Fruit fly (Drosophila melanogaster) whole organism, embryonic: ENCODE results near the gene CG4297.
A peak's percentile ranks its signal among the peaks of the same experiment; 100 is the strongest.

Source experiments
- Blimp-1 ChIP-seq: fragments of 200-800 bp; sonication (Bioruptor generic); optimal IDR thresholded peaks from 3 replicates; lab custom pipeline; 2018; ENCODE audit warnings: missing biosample characterization, missing genetic modification characterization, mild to moderate bottlenecking, moderate library complexity, missing genetic modification reagents
- CG10654 ChIP-seq: fragments of 200-800 bp; sonication (Bioruptor generic); optimal IDR thresholded peaks from 2 replicates; lab custom pipeline; 2016; ENCODE audit warnings: missing biosample characterization, missing genetic modification characterization
- CG11696 ChIP-seq: fragments of 200-800 bp; sonication (Bioruptor generic); IDR thresholded peaks from 2 replicates; pipeline ENCODE4 v1.3.6; 2022; ENCODE audit warnings: missing biosample characterization, missing genetic modification characterization
- CG12236 ChIP-seq: fragments of 200-800 bp; sonication (Bioruptor generic); optimal IDR thresholded peaks from 2 replicates; lab custom pipeline; 2016; ENCODE audit warnings: missing biosample characterization, missing genetic modification characterization
- CG13123 ChIP-seq: fragments of 200-800 bp; sonication (Bioruptor generic); optimal IDR thresholded peaks from 2 replicates; lab custom pipeline; 2016; ENCODE audit warnings: missing biosample characterization, missing genetic modification characterization
- CG15011 ChIP-seq: fragments of 200-800 bp; sonication (Bioruptor generic); optimal IDR thresholded peaks from 3 replicates; lab custom pipeline; 2018; ENCODE audit warnings: missing biosample characterization, mild to moderate bottlenecking, missing genetic modification characterization
- CG15479 ChIP-seq: fragments of 200-800 bp; sonication (Bioruptor generic); optimal IDR thresholded peaks from 3 replicates; lab custom pipeline; 2019; ENCODE audit warnings: missing biosample characterization, mild to moderate bottlenecking, missing genetic modification characterization, moderate library complexity
- CG17328 ChIP-seq: fragments of 200-800 bp; sonication (Bioruptor generic); IDR thresholded peaks from 2 replicates; pipeline ENCODE4 v1.3.6; 2022; ENCODE audit warnings: missing biosample characterization, missing genetic modification characterization
- CG18262 ChIP-seq: fragments of 200-800 bp; optimal IDR thresholded peaks from 3 replicates; lab custom pipeline; 2019; ENCODE audit warnings: missing biosample characterization, mild to moderate bottlenecking, missing genetic modification characterization, moderate library complexity
- CG31441 ChIP-seq: fragments of 200-800 bp; sonication (Bioruptor generic); IDR thresholded peaks from 2 replicates; pipeline ENCODE4 v1.3.6; 2022; ENCODE audit warnings: missing biosample characterization, missing genetic modification characterization
- CG3163 ChIP-seq: fragments of 200-800 bp; sonication (Bioruptor generic); optimal IDR thresholded peaks from 3 replicates; lab custom pipeline; 2016; ENCODE audit warnings: missing biosample characterization, missing genetic modification characterization
- CG3838 ChIP-seq: fragments of 200-800 bp; sonication (Bioruptor generic); optimal IDR thresholded peaks from 3 replicates; lab custom pipeline; 2016; ENCODE audit warnings: missing biosample characterization, missing genetic modification characterization
- CG4820 ChIP-seq: fragments of 200-800 bp; sonication (Bioruptor generic); optimal IDR thresholded peaks from 3 replicates; lab custom pipeline; 2016; ENCODE audit warnings: missing biosample characterization, missing genetic modification characterization
- CG6272 ChIP-seq: fragments of 200-800 bp; sonication (Bioruptor generic); IDR thresholded peaks from 2 replicates; pipeline ENCODE4 v1.3.6; 2022; ENCODE audit warnings: missing biosample characterization, missing genetic modification characterization
- CG6689 ChIP-seq: fragments of 200-800 bp; sonication (Bioruptor generic); IDR thresholded peaks from 2 replicates; pipeline ENCODE4 v1.3.6; 2022; ENCODE audit warnings: missing biosample characterization, missing genetic modification characterization
- CG7556 ChIP-seq: fragments of 200-800 bp; sonication (Bioruptor generic); optimal IDR thresholded peaks from 2 replicates; lab custom pipeline; 2017; ENCODE audit warnings: missing biosample characterization, mild to moderate bottlenecking, missing genetic modification characterization
- CG7786 ChIP-seq: fragments of 200-800 bp; sonication (Bioruptor generic); optimal IDR thresholded peaks from 2 replicates; lab custom pipeline; 2016; ENCODE audit warnings: missing biosample characterization, missing genetic modification characterization
- CG8290 ChIP-seq, 3 experiments: fragments of 200-800 bp; sonication (Bioruptor generic); optimal IDR thresholded peaks; 2 replicates each; lab custom pipeline; 2016 to 2019; ENCODE audit warnings: missing biosample characterization in 3 of 3, missing genetic modification characterization in 3 of 3, mild to moderate bottlenecking in 2 of 3, moderate library complexity in 1 of 3
- D19A ChIP-seq: fragments of 200-800 bp; optimal IDR thresholded peaks from 3 replicates; lab custom pipeline; 2019; ENCODE audit warnings: missing biosample characterization, mild to moderate bottlenecking, missing genetic modification characterization, moderate library complexity
- D19B ChIP-seq: fragments of 200-800 bp; sonication (Bioruptor generic); optimal IDR thresholded peaks from 2 replicates; lab custom pipeline; 2017; ENCODE audit warnings: missing biosample characterization, mild to moderate bottlenecking, missing genetic modification characterization
- E2f1 ChIP-seq: fragments of 200-800 bp; sonication (Bioruptor generic); IDR thresholded peaks from 2 replicates; pipeline ENCODE4 v1.3.6; 2022; ENCODE audit warnings: missing biosample characterization, missing genetic modification characterization
- Fer3 ChIP-seq: fragments of 200-800 bp; sonication (Bioruptor generic); optimal IDR thresholded peaks from 2 replicates; lab custom pipeline; 2018; ENCODE audit warnings: missing biosample characterization, mild to moderate bottlenecking, missing genetic modification characterization, moderate library complexity
- HLH4C ChIP-seq: fragments of 200-800 bp; sonication (Bioruptor generic); IDR thresholded peaks from 3 replicates; pipeline ENCODE4 v1.3.6; 2022; ENCODE audit warnings: missing biosample characterization, missing genetic modification characterization; ENCODE audit not compliant: partially characterized antibody
- Hmr ChIP-seq: fragments of 200-800 bp; sonication (Bioruptor generic); optimal IDR thresholded peaks from 3 replicates; lab custom pipeline; 2017; ENCODE audit warnings: mild to moderate bottlenecking, missing biosample characterization, missing genetic modification reagents, missing genetic modification characterization
- Hr39 ChIP-seq: fragments of >200 bp; optimal IDR thresholded peaks from 2 replicates; lab custom pipeline; 2017
- Kr ChIP-seq: fragments of 200-800 bp; sonication (Bioruptor generic); optimal IDR thresholded peaks from 2 replicates; lab custom pipeline; 2017; ENCODE audit warnings: missing biosample characterization, mild to moderate bottlenecking, missing genetic modification characterization
- Max ChIP-seq: fragments of 200-800 bp; sonication (Bioruptor generic); optimal IDR thresholded peaks from 2 replicates; lab custom pipeline; 2016; ENCODE audit warnings: missing biosample characterization, mild to moderate bottlenecking, missing genetic modification characterization
- Ptx1 ChIP-seq: fragments of 200-800 bp; sonication (Bioruptor generic); IDR thresholded peaks from 2 replicates; pipeline ENCODE4 v1.3.6; 2022; ENCODE audit warnings: missing biosample characterization, missing genetic modification characterization
- Side ChIP-seq: fragments of 200-800 bp; sonication (Bioruptor generic); optimal IDR thresholded peaks from 2 replicates; lab custom pipeline; 2016; ENCODE audit warnings: missing biosample characterization, missing genetic modification characterization
- Sry-β ChIP-seq: fragments of 200-800 bp; sonication (Bioruptor generic); optimal IDR thresholded peaks from 2 replicates; lab custom pipeline; 2018; ENCODE audit warnings: missing biosample characterization, mild to moderate bottlenecking, missing genetic modification characterization, moderate library complexity
- Taf1 ChIP-seq: fragments of 200-800 bp; sonication (Bioruptor generic); IDR thresholded peaks from 2 replicates; pipeline ENCODE4 v1.3.6; 2022; ENCODE audit warnings: missing biosample characterization, missing genetic modification characterization
- bbx ChIP-seq: fragments of 200-800 bp; sonication (Bioruptor generic); IDR thresholded peaks from 2 replicates; pipeline ENCODE4 v1.3.6; 2022; ENCODE audit warnings: missing biosample characterization, missing genetic modification characterization; ENCODE audit not compliant: partially characterized antibody
- btn ChIP-seq: fragments of 200-800 bp; sonication (Bioruptor generic); optimal IDR thresholded peaks from 2 replicates; lab custom pipeline; 2016; ENCODE audit warnings: missing biosample characterization, missing genetic modification characterization
- caup ChIP-seq: fragments of 200-800 bp; sonication (Bioruptor generic); optimal IDR thresholded peaks from 3 replicates; lab custom pipeline; 2017; ENCODE audit warnings: missing biosample characterization, mild to moderate bottlenecking, missing genetic modification characterization, moderate library complexity; ENCODE audit not compliant: severe bottlenecking
- dm ChIP-seq: fragments of 200-800 bp; sonication (Bioruptor generic); optimal IDR thresholded peaks from 3 replicates; lab custom pipeline; 2016; ENCODE audit warnings: missing biosample characterization, missing genetic modification characterization
- dpn ChIP-seq, 2 experiments: fragments of 200-800 bp; sonication (Bioruptor generic); optimal IDR thresholded peaks; 3 replicates each; lab custom pipeline; 2016; ENCODE audit warnings: missing biosample characterization in 2 of 2, missing genetic modification characterization in 2 of 2
- fd3F ChIP-seq: fragments of 200-800 bp; sonication (Bioruptor generic); optimal IDR thresholded peaks from 2 replicates; lab custom pipeline; 2018; ENCODE audit warnings: missing biosample characterization, mild to moderate bottlenecking, missing genetic modification characterization, moderate library complexity
- hbn ChIP-seq: fragments of 200-800 bp; sonication (Bioruptor generic); IDR thresholded peaks from 2 replicates; pipeline ENCODE4 v1.3.6; 2022; ENCODE audit warnings: missing biosample characterization, missing genetic modification characterization; ENCODE audit not compliant: partially characterized antibody
- inv ChIP-seq: fragments of 200-800 bp; sonication (Bioruptor generic); IDR thresholded peaks from 2 replicates; pipeline ENCODE4 v1.3.6; 2022; ENCODE audit warnings: missing biosample characterization, missing genetic modification characterization; ENCODE audit not compliant: partially characterized antibody
- jumu ChIP-seq: fragments of 200-800 bp; sonication (Bioruptor generic); optimal IDR thresholded peaks from 3 replicates; lab custom pipeline; 2016; ENCODE audit warnings: missing biosample characterization, missing genetic modification characterization
- kay ChIP-seq: fragments of 200-800 bp; sonication (Bioruptor generic); optimal IDR thresholded peaks from 2 replicates; lab custom pipeline; 2016; ENCODE audit warnings: missing biosample characterization, missing genetic modification characterization
- knrl ChIP-seq: fragments of 200-800 bp; sonication (Bioruptor generic); IDR thresholded peaks from 3 replicates; pipeline ENCODE4 v1.3.6; 2022; ENCODE audit warnings: missing biosample characterization, missing genetic modification characterization; ENCODE audit not compliant: partially characterized antibody
- lab ChIP-seq: fragments of 200-800 bp; sonication (Bioruptor generic); optimal IDR thresholded peaks from 3 replicates; lab custom pipeline; 2017; ENCODE audit warnings: missing biosample characterization, missing genetic modification characterization, mild to moderate bottlenecking, moderate library complexity, missing genetic modification reagents
- mirr ChIP-seq: fragments of 200-800 bp; sonication (Bioruptor generic); optimal IDR thresholded peaks from 3 replicates; lab custom pipeline; 2018; ENCODE audit warnings: missing biosample characterization, mild to moderate bottlenecking, missing genetic modification characterization
- psq ChIP-seq: fragments of 200-800 bp; sonication (Bioruptor generic); optimal IDR thresholded peaks from 2 replicates; lab custom pipeline; 2017; ENCODE audit warnings: missing biosample characterization, missing genetic modification characterization
- ranshi ChIP-seq: fragments of 200-800 bp; sonication (Bioruptor generic); IDR thresholded peaks from 2 replicates; pipeline ENCODE4 v1.3.6; 2022; ENCODE audit warnings: missing biosample characterization, missing genetic modification characterization
- scrt ChIP-seq: fragments of 200-800 bp; sonication (Bioruptor generic); optimal IDR thresholded peaks from 2 replicates; lab custom pipeline; 2018; ENCODE audit warnings: missing biosample characterization, mild to moderate bottlenecking, missing genetic modification characterization, moderate library complexity
- sqz ChIP-seq: fragments of 200-800 bp; sonication (Bioruptor generic); optimal IDR thresholded peaks from 3 replicates; lab custom pipeline; 2018; ENCODE audit warnings: missing biosample characterization, mild to moderate bottlenecking, missing genetic modification characterization
- stc ChIP-seq: fragments of 200-800 bp; sonication (Bioruptor generic); IDR thresholded peaks from 2 replicates; pipeline ENCODE4 v1.3.6; 2022; ENCODE audit warnings: missing biosample characterization, missing genetic modification characterization

CG4297 gene

dm6 chr2L:441927-442691 lies 29.9 kb downstream of the CG4297 start:
- peak; percentile 61 for TF ChIP-seq Fer3 (tag; lab: Kevin White, UChicago)
- peak; percentile 79 for TF ChIP-seq D19A (tag; lab: Kevin White, UChicago)
- peak; percentile 94 for TF ChIP-seq CG17328
- peak; percentile 66 for TF ChIP-seq psq (GFP tag; lab: Kevin White, UChicago)
- TF ChIP-seq CG6689 (GFP tag; lab: Robert Waterston, UW), result peak; percentile 88
- TF ChIP-seq mirr (GFP tag; lab: Kevin White, UChicago), result no peak
- peak; percentile 75 for TF ChIP-seq CG7556
- peak; percentile 86 for TF ChIP-seq stc
- peak; percentile 81 for TF ChIP-seq btn
- peak; percentile 84 for TF ChIP-seq Blimp-1
- no peak for TF ChIP-seq fd3F (GFP tag; lab: Kevin White, UChicago)
- TF ChIP-seq D19B, result no peak
- peak; percentile 90 for TF ChIP-seq CG18262 (tag; lab: Kevin White, UChicago)
- TF ChIP-seq CG7786 (GFP tag; lab: Kevin White, UChicago), result peak; percentile 80
- TF ChIP-seq dpn (GFP tag; optimal IDR thresholded peaks at IDR 0.05; lab: Kevin White, UChicago), result peak; percentile 74 to 84
- peak; percentile 83 for TF ChIP-seq ranshi (GFP tag; lab: Robert Waterston, UW)
- peak; percentile 84 for TF ChIP-seq Side
- peak; percentile 45 for TF ChIP-seq sqz (GFP tag; lab: Kevin White, UChicago)
- TF ChIP-seq Kr, result no peak
- TF ChIP-seq CG10654, result peak; percentile 85
- TF ChIP-seq E2f1 (GFP tag; lab: Robert Waterston, UW), result peak; percentile 79
- peak; percentile 83 for TF ChIP-seq Ptx1 (GFP tag; lab: Robert Waterston, UW)
- peak; percentile 63 for TF ChIP-seq CG3163 (GFP tag; lab: Kevin White, UChicago)
- TF ChIP-seq CG15011 (GFP tag; lab: Kevin White, UChicago), result peak; percentile 11
- TF ChIP-seq kay, result peak; percentile 59
- TF ChIP-seq CG11696, result peak; percentile 51; the same call in 1 of the 2 replicates
- TF ChIP-seq CG13123 (GFP tag; lab: Kevin White, UChicago), result peak; percentile 63
- peak; percentile 31 for TF ChIP-seq Max (GFP tag; lab: Kevin White, UChicago)
- TF ChIP-seq CG31441 (GFP tag; lab: Robert Waterston, UW), result peak; percentile 87
- TF ChIP-seq CG15479, result peak; percentile 63
- no peak for TF ChIP-seq scrt (GFP tag; lab: Kevin White, UChicago)
- TF ChIP-seq Hr39 (lab: Kevin White, UChicago), result no peak
- TF ChIP-seq CG6272 (GFP tag; lab: Robert Waterston, UW), result peak; percentile 65
- TF ChIP-seq CG8290 (GFP tag; optimal IDR thresholded peaks at IDR 0.05; lab: Kevin White, UChicago), result peak; percentile 82
- no peak for TF ChIP-seq CG8290 (tag; optimal IDR thresholded peaks at IDR 0.05; lab: Kevin White, UChicago)
- no peak for TF ChIP-seq HLH4C (GFP tag; lab: Robert Waterston, UW)
- no peak for TF ChIP-seq Taf1 (GFP tag; lab: Robert Waterston, UW)
- peak; percentile 81 for TF ChIP-seq jumu
- peak; percentile 91 for TF ChIP-seq CG12236 (GFP tag; lab: Kevin White, UChicago)
- no peak for TF ChIP-seq bbx (GFP tag; lab: Robert Waterston, UW)
- peak; percentile 15 for TF ChIP-seq caup (GFP tag; lab: Kevin White, UChicago)
- peak; percentile 23 for TF ChIP-seq CG3838 (GFP tag; lab: Kevin White, UChicago)
- TF ChIP-seq Sry-β (GFP tag; lab: Kevin White, UChicago), result peak; percentile 31
- no peak for TF ChIP-seq knrl (GFP tag; lab: Robert Waterston, UW)
- TF ChIP-seq CG4820, result peak; percentile 74
- TF ChIP-seq inv (GFP tag; lab: Robert Waterston, UW), result no peak
- peak; percentile 31 for TF ChIP-seq Hmr (GFP tag; lab: Kevin White, UChicago)
- peak; percentile 68 for TF ChIP-seq dm (GFP tag; lab: Kevin White, UChicago)
- TF ChIP-seq lab, result peak; percentile 65
- no peak for TF ChIP-seq hbn (GFP tag; lab: Robert Waterston, UW)
